Worm (Caenorhabditis elegans): ENCODE measurements around the gene C27D8.2.
"Not testable (repeated sequence)": the region's sequence is repeated elsewhere in the genome, so short reads cannot be mapped to it uniquely, and the experiment has no call there.

Gene C27D8.2

DNA sequence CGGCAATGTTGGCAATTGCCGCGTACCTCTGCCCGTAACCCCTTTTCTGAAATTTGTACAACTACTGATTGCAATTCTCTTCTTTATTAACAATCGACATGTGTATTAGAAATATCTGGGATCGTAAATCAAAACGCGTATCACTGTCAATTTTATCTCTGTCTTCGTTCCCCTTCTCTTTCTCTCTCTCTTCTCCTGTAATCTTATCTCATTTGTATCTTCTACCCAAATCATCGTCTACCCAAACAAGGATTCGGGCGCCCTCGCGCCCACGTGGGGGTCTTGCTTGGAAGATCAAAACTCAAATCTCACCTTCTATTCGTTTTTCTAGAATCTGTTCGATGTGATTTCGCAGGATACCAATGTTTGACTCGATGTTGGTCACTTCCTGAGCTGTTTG is at the start of gene C27D8.2:
Gene C27D8.2 (plus strand): TSS at position 222 of the 400 bp plus-strand sequence.
- TF ChIP-seq lsy-2 (tag; optimal IDR thresholded peaks at IDR 0.05) (no peak), mep-1 (tag; optimal IDR thresholded peaks at IDR 0.05) (no peak), mls-2 (tag; optimal IDR thresholded peaks at IDR 0.05) (no peak), ztf-11 (tag; optimal IDR thresholded peaks at IDR 0.05) (no peak), sptf-1 (tag; optimal IDR thresholded peaks at IDR 0.05) (no peak), unc-120 (tag; optimal IDR thresholded peaks at IDR 0.05; ENCODE audit: poor library complexity, severe bottlenecking) (no peak), ceh-43 (GFP tag; optimal IDR thresholded peaks at IDR 0.05) (no peak), M03D4.4 (tag; optimal IDR thresholded peaks at IDR 0.05) (no peak), ceh-83 (GFP tag; optimal IDR thresholded peaks at IDR 0.05) (no peak), tbx-8 (GFP tag; optimal IDR thresholded peaks at IDR 0.05) (no peak), elt-1 (tag; optimal IDR thresholded peaks at IDR 0.05; ENCODE audit: borderline replicate concordance, insufficient read depth) (peak; percentile 58), blmp-1 (tag; optimal IDR thresholded peaks at IDR 0.05) (no peak), bed-3 (GFP tag; optimal IDR thresholded peaks at IDR 0.05) (no peak), unc-62 (GFP tag; optimal IDR thresholded peaks at IDR 0.05) (peak; percentile 14), elt-3 (tag; optimal IDR thresholded peaks at IDR 0.05) (peak; percentile 34), nhr-2 (tag; optimal IDR thresholded peaks at IDR 0.05) (no peak), pha-4 (tag; optimal IDR thresholded peaks at IDR 0.05) (no peak), nhr-237 (tag; optimal IDR thresholded peaks at IDR 0.05) (no peak)

DNA sequence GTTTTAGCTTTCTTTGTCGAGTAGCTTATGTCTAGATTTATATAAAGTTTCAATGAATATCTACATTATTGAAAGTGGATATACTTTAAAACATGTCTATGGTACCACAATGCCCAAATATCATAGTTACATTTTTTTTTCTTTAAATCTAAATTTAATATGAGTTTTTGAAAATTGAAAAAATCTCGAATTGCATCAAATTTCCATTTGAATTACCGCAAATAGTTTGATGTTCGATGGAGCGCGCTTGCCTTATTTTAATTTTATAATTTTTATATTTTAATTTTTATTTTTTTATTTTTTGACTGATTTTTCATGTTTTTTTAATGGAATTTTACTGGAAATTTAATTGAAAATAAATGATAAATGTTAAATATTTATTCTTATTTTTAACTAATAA is 36.3 kb upstream of the C27D8.2 start, which contains the start of gene T23B5.4:
Gene T23B5.4 (plus strand): TSS at position 301 of the 400 bp plus-strand sequence.
- TF ChIP-seq nhr-2 (tag; optimal IDR thresholded peaks at IDR 0.05) (no peak), flh-1 (GFP tag; optimal IDR thresholded peaks at IDR 0.05) (no peak), ceh-83 (GFP tag; optimal IDR thresholded peaks at IDR 0.05) (no peak), hlh-1 (tag; optimal IDR thresholded peaks at IDR 0.05) (no peak), snpc-4 (tag; optimal IDR thresholded peaks at IDR 0.05) (no peak), nhr-28 (tag; optimal IDR thresholded peaks at IDR 0.05) (no peak), ztf-11 (tag; optimal IDR thresholded peaks at IDR 0.05) (no peak), mab-5 (tag; optimal IDR thresholded peaks at IDR 0.05) (no peak), blmp-1 (tag; optimal IDR thresholded peaks at IDR 0.05) (no peak), sem-2 (GFP tag; optimal IDR thresholded peaks at IDR 0.05) (no peak), unc-62 (GFP tag; optimal IDR thresholded peaks at IDR 0.05) (no peak), elt-3 (tag; optimal IDR thresholded peaks at IDR 0.05) (no peak), tbx-8 (GFP tag; optimal IDR thresholded peaks at IDR 0.05) (no peak)

DNA sequence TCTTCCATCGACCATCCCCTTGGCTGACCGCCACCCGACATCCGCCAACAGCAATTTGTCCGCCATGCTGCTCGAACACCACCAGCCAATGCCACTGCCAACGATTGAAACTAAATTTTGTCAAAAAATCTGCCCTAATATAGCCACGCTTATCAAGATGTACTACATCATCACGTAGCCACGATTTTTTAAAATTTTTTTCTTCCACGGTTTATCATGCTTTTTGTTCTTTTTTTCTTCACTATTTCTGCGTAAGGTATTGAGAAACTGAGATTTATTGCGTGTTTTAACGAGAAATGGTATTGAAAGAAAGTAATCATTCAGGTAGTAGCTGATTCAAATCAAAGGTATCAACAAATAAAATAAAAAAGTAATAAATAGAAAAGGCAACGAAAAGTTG is 33.9 kb upstream of the C27D8.2 start, which contains the start of gene T23B5.6:
Gene T23B5.6 (minus strand): TSS at position 101 of the 400 bp plus-strand sequence.
- not testable (repeated sequence) for TF ChIP-seq sptf-1 (tag; optimal IDR thresholded peaks at IDR 0.05); elt-1 (tag; optimal IDR thresholded peaks at IDR 0.05; ENCODE audit: borderline replicate concordance, insufficient read depth); nhr-237 (tag; optimal IDR thresholded peaks at IDR 0.05)

DNA sequence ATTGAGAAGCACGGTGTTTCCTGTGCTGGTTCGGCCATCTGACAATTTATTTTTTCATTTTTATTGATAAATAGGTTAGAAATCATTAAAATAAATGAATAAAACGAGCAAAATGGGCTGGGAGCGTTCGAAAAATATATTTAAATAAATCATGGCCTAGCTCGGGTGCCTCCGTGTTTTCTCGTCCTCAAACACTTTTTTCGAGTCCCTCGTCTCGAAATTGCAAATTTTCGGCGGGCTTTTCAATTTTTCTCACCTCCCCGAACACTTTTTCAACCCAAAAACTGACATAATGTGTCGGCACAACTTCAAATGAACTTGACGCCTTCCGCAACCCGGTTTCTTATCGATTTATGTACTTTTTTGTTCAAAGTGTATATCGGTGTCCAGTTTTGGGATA is 26.7 kb upstream of the C27D8.2 start, which contains the start of gene prmt-9:
Gene prmt-9 (minus strand): TSS at position 38 of the 400 bp plus-strand sequence.
- TF ChIP-seq nhr-28 (tag; optimal IDR thresholded peaks at IDR 0.05) (no peak), mep-1 (tag; optimal IDR thresholded peaks at IDR 0.05) (no peak), unc-39 (tag; optimal IDR thresholded peaks at IDR 0.05) (no peak), ces-1 (GFP tag; optimal IDR thresholded peaks at IDR 0.05) (no peak), drap-1 (GFP tag; optimal IDR thresholded peaks at IDR 0.05) (no peak), nhr-12 (tag; optimal IDR thresholded peaks at IDR 0.05) (no peak), mls-2 (tag; optimal IDR thresholded peaks at IDR 0.05) (no peak), ham-2 (GFP tag; optimal IDR thresholded peaks at IDR 0.05) (no peak), nhr-2 (tag; optimal IDR thresholded peaks at IDR 0.05) (no peak), tbx-8 (GFP tag; optimal IDR thresholded peaks at IDR 0.05) (no peak), ztf-11 (tag; optimal IDR thresholded peaks at IDR 0.05) (no peak), M03D4.4 (tag; optimal IDR thresholded peaks at IDR 0.05) (no peak)

DNA sequence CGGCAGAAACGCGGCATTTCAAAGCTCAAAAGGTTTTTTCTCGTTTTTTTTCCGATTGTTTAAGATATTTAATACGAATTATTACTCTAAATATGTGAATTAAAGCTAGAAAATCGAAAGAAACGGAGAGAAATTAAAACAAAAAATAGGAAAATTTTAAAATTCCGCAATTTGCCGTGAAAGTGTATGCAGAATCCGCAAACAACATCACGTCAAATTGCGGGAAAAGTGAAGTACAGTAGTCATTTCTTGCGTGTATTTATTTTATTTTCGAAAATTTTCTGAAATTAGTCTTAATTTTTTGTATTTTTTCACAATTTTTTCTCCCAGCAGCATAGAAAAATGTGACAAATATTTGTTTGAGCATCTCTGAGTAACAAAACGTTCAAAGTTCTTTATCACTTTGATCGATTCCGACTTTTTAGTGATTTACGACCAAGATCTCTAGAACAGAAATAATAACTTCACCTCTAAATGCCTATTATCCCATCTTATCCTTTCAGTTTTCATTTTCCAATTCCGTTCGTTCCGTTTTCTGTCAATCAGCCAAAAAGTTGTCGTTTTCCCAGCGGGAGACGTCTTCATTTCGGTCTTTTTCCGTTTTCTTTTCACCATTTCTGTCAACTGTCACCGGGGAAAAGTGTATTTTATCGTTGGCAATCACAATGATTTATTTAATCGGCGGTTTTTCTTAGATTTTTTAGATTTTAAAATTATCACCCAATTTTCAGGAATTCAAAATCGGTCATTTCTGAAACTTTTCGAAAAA is 26.0 kb upstream of the C27D8.2 start:
- TF ChIP-seq blmp-1 (tag; optimal IDR thresholded peaks at IDR 0.05) (peak; percentile 5), ceh-83 (GFP tag; optimal IDR thresholded peaks at IDR 0.05) (no peak)

Data from whole organism, mixed stage, embryonic.